Worm (Caenorhabditis elegans): ENCODE results near the gene swt-4.

Gene swt-4

DNA sequence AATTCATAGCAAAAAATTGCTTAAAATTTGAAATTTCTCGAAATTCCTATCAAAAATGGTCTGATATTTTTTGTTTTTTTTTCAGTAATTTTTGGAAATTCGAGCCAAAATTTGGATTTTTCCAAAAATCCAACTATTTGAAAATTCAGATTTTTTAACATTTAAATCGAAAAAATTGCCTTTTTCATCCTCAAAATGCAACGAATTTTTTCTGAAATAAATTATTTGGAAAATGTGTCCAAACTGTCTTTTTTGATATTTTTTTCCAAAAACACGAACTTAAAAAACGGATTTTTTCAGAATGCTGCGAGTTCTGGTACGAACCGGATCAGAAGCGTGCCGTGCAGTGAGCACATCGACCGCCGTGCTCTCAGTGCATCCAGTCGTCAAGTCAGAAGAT lies 13.8 kb downstream of the swt-4 start, which contains the start of gene mrpl-22:
TSS of gene mrpl-22 (plus strand) at position 301 of the 400 bp plus-strand sequence.
- TF ChIP-seq hlh-30 (tag; optimal IDR thresholded peaks at IDR 0.05; ENCODE audit: insufficient read depth) (no peak), lim-6 (tag; optimal IDR thresholded peaks at IDR 0.05) (no peak), K02D7.2 (tag; optimal IDR thresholded peaks at IDR 0.05) (no peak), nhr-232 (tag; optimal IDR thresholded peaks at IDR 0.05) (no peak), ceh-14 (tag; optimal IDR thresholded peaks at IDR 0.05) (no peak), syd-9 (tag; optimal IDR thresholded peaks at IDR 0.05) (no peak), hlh-13 (GFP tag; optimal IDR thresholded peaks at IDR 0.05) (no peak), pha-2 (tag; optimal IDR thresholded peaks at IDR 0.05) (no peak), pha-4 (tag; optimal IDR thresholded peaks at IDR 0.05) (no peak), pax-1 (tag; optimal IDR thresholded peaks at IDR 0.05) (no peak), unc-42 (tag; optimal IDR thresholded peaks at IDR 0.05) (no peak), elt-2 (tag; optimal IDR thresholded peaks at IDR 0.05) (no peak), ceh-6 (GFP tag; optimal IDR thresholded peaks at IDR 0.05) (no peak), ceh-22 (tag; optimal IDR thresholded peaks at IDR 0.05) (no peak), tbx-7 (tag; optimal IDR thresholded peaks at IDR 0.05) (no peak), fkh-6 (tag; optimal IDR thresholded peaks at IDR 0.05) (no peak), K09A11.1 (tag; optimal IDR thresholded peaks at IDR 0.05; ENCODE audit: insufficient read depth) (no peak), zip-5 (tag; optimal IDR thresholded peaks at IDR 0.05) (no peak), hlh-15 (tag; optimal IDR thresholded peaks at IDR 0.05) (no peak), pat-9 (tag; optimal IDR thresholded peaks at IDR 0.05) (no peak)

DNA sequence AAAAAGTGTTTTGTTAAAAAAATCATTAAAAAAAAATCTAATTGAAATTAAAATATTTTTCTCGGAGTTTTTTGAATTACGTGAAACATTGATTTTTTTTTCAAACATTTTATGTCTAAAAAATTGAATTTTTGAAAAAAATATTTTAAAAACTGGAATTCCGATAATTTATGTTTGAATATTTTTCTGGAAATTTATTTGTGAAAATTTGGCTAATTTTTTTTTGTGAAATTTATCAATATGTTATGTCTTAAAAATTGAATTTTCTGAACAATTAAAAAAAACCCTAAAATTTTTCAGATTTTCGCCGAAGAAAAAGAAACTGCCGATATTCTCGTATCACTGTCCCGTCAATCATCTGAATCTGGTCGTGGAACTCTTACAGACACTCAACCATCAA lies 16.6 kb downstream of the swt-4 start, which contains the start of gene Y39A1A.24:
TSS of gene Y39A1A.24 (plus strand) at position 301 of the 400 bp plus-strand sequence.
- TF ChIP-seq hlh-15 (tag; optimal IDR thresholded peaks at IDR 0.05) (no peak), zip-5 (tag; optimal IDR thresholded peaks at IDR 0.05) (no peak), pros-1 (tag; optimal IDR thresholded peaks at IDR 0.05) (no peak), ceh-9 (tag; optimal IDR thresholded peaks at IDR 0.05) (no peak), pha-4 (tag; optimal IDR thresholded peaks at IDR 0.05) (no peak), Y22D7AL.16 (tag; optimal IDR thresholded peaks at IDR 0.05) (no peak), unc-86 (tag; optimal IDR thresholded peaks at IDR 0.05) (no peak), ceh-34 (tag; optimal IDR thresholded peaks at IDR 0.05) (no peak), nfya-1 (tag; optimal IDR thresholded peaks at IDR 0.05) (no peak), pat-9 (tag; optimal IDR thresholded peaks at IDR 0.05) (no peak), ref-2 (tag; optimal IDR thresholded peaks at IDR 0.05) (no peak), ceh-14 (tag; optimal IDR thresholded peaks at IDR 0.05) (no peak), rnt-1 (tag; optimal IDR thresholded peaks at IDR 0.05) (no peak), syd-9 (tag; optimal IDR thresholded peaks at IDR 0.05) (no peak), mec-3 (tag; optimal IDR thresholded peaks at IDR 0.05; ENCODE audit: borderline replicate concordance) (no peak), che-1 (tag; optimal IDR thresholded peaks at IDR 0.05) (no peak), ceh-22 (tag; optimal IDR thresholded peaks at IDR 0.05) (no peak), ceh-48 (tag; optimal IDR thresholded peaks at IDR 0.05) (no peak), ceh-6 (GFP tag; optimal IDR thresholded peaks at IDR 0.05) (no peak), unc-55 (GFP tag; optimal IDR thresholded peaks at IDR 0.05) (no peak)

DNA sequence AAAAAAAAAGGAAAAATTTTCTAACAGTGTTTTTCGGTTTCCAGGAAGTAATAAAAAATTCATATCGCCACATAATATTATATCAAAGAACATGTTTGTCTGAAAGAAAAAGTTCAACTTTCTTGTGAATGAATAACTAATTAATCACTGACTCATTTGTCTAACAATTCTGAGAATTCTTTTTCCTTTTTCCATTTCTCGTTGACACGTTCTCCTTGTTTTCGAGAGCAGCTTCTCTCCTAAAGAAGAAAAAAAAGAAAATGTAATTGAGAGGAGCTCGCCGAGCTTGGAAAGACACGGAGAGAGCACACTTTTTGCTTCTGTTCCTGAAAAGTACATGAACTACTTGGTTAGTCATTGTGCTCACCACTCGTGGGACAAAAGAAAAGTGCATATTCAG lies 20.8 kb downstream of the swt-4 start:
- TF ChIP-seq fax-1 (tag; optimal IDR thresholded peaks at IDR 0.05) = no peak
- no peak for TF ChIP-seq lim-6 (tag; optimal IDR thresholded peaks at IDR 0.05)
- TF ChIP-seq npax-4 (tag; optimal IDR thresholded peaks at IDR 0.05) = no peak
- TF ChIP-seq ama-1 (optimal IDR thresholded peaks at IDR 0.05) = no peak
- TF ChIP-seq ceh-19 (GFP tag; optimal IDR thresholded peaks at IDR 0.05) = no peak

DNA sequence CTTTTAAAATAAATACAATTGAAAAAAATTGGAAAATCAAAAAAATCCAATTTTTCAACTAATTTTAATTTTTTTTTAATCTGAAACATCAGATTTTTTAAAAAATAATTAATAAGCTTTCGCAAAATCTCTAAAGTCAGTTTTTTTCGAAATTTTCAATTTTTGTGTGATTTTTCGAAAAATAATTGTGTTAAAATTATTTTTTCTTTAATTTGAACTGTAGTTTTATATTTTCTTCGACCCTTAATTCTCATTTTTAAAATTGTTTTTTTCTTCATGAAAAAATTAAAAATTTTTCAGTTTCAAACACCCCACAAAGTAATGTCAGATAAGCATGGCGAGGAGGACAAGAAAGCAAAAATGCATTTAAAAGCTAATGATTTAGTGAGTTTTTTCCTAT lies 23.9 kb downstream of the swt-4 start, which contains the start of gene rabx-5:
TSS of gene rabx-5 (plus strand) at position 301 of the 400 bp plus-strand sequence.
- TF ChIP-seq Y22D7AL.16 (tag; optimal IDR thresholded peaks at IDR 0.05) (no peak), hlh-13 (GFP tag; optimal IDR thresholded peaks at IDR 0.05) (no peak), eyg-1 (tag; optimal IDR thresholded peaks at IDR 0.05) (no peak), nhr-232 (tag; optimal IDR thresholded peaks at IDR 0.05) (no peak), C38D4.7 (GFP tag; optimal IDR thresholded peaks at IDR 0.05) (no peak), fax-1 (tag; optimal IDR thresholded peaks at IDR 0.05) (no peak), hlh-6 (tag; optimal IDR thresholded peaks at IDR 0.05) (no peak), ceh-45 (GFP tag; IDR thresholded peaks at IDR 0.05) (no peak), syd-9 (tag; optimal IDR thresholded peaks at IDR 0.05) (no peak), ceh-9 (tag; optimal IDR thresholded peaks at IDR 0.05) (no peak), npax-4 (tag; optimal IDR thresholded peaks at IDR 0.05) (no peak), elt-4 (tag; optimal IDR thresholded peaks at IDR 0.05) (no peak), ceh-6 (GFP tag; optimal IDR thresholded peaks at IDR 0.05) (no peak), unc-86 (tag; optimal IDR thresholded peaks at IDR 0.05) (no peak)

Data from whole organism, late embryonic.